Worm (Caenorhabditis elegans): ENCODE results near the gene cyp-31A2.

DNA sequence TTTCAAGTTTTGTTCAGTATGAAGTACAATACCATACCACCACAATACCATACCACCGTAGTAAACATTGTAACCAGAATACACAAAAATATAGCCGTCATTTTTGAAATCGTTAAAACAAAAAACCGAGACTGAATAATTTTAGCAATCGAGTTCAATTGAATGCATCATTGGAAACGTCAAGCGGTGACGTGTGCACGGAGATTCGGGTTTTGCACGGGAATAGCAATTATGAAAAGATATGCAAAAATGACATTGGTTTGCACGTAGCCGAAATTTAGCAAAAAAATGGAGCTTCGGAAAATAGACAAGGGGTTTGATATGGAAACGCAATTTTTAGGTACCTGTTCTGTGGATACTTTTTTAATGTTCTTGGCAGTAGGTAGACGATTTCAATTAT, 11.2 kb downstream of the cyp-31A2 start, which contains the start of gene F22B3.10:
- TF ChIP-seq ref-1 (GFP tag; conservative IDR thresholded peaks at IDR 0.05) (no peak), T22C8.4 (GFP tag; IDR thresholded peaks at IDR 0.05) (no peak), ztf-29 (GFP tag; IDR thresholded peaks at IDR 0.05) (no peak), cog-1 (tag; optimal IDR thresholded peaks at IDR 0.05) (no peak), med-1 (GFP tag; optimal IDR thresholded peaks at IDR 0.05; ENCODE audit: insufficient read depth) (no peak), klf-2 (GFP tag; conservative IDR thresholded peaks at IDR 0.05) (no peak)
